Worm (Caenorhabditis elegans) whole organism, L3 larva: ENCODE measurements around the gene ztf-18.

Experiments used
- R02D3.7 ChIP-seq: fragments of 150-350 bp; optimal IDR thresholded peaks from 2 replicates; lab custom pipeline; 2014; ENCODE audit warnings: missing biosample characterization, missing genetic modification characterization
- ZK546.5 ChIP-seq: sonication (generic microtip); optimal IDR thresholded peaks from 2 replicates; lab custom pipeline; 2017; ENCODE audit warnings: missing biosample characterization, missing genetic modification characterization
- aly-2 ChIP-seq: fragments of 150-350 bp; optimal IDR thresholded peaks from 2 replicates; lab custom pipeline; 2014; ENCODE audit warnings: missing biosample characterization, missing genetic modification characterization
- ama-1 ChIP-seq: fragments of 150-350 bp; optimal IDR thresholded peaks from 2 replicates; lab custom pipeline; 2018
- ceh-16 ChIP-seq: sonication (generic microtip); optimal IDR thresholded peaks from 2 replicates; lab custom pipeline; 2017; ENCODE audit warnings: missing biosample characterization, missing genetic modification characterization
- ceh-28 ChIP-seq: fragments of 150-350 bp; optimal IDR thresholded peaks from 2 replicates; lab custom pipeline; 2014; ENCODE audit warnings: missing biosample characterization, missing genetic modification reagents, missing genetic modification characterization
- ceh-82 ChIP-seq: fragments of 150-350 bp; optimal IDR thresholded peaks from 2 replicates; lab custom pipeline; 2014; ENCODE audit warnings: missing biosample characterization, missing genetic modification characterization
- ceh-9 ChIP-seq: sonication (generic microtip); optimal IDR thresholded peaks from 2 replicates; lab custom pipeline; 2018; ENCODE audit warnings: missing biosample characterization, missing genetic modification characterization
- daf-12 ChIP-seq: fragments of 150-350 bp; optimal IDR thresholded peaks from 2 replicates; lab custom pipeline; 2014; ENCODE audit warnings: missing biosample characterization, missing genetic modification reagents, missing genetic modification characterization
- egl-27 ChIP-seq: sonication (generic microtip); optimal IDR thresholded peaks from 4 replicates; lab custom pipeline; 2017; ENCODE audit warnings: missing biosample characterization, missing genetic modification reagents, missing genetic modification characterization
- egl-5 ChIP-seq: fragments of 150-350 bp; optimal IDR thresholded peaks from 2 replicates; lab custom pipeline; 2017; ENCODE audit warnings: missing biosample characterization, missing genetic modification reagents, missing genetic modification characterization, inconsistent platforms
- elt-1 ChIP-seq: fragments of 150-350 bp; optimal IDR thresholded peaks from 2 replicates; lab custom pipeline; 2014; ENCODE audit warnings: missing biosample characterization, missing genetic modification characterization
- elt-2 ChIP-seq: sonication (generic microtip); optimal IDR thresholded peaks from 2 replicates; lab custom pipeline; 2016; ENCODE audit warnings: missing genetic modification reagents, mild to moderate bottlenecking, missing genetic modification characterization, missing compliant biosample characterization
- elt-3 ChIP-seq, 3 experiments: fragments of 150-350 bp in 1 of 3; sonication (generic microtip) in 2 of 3; optimal IDR thresholded peaks; 2 replicates in 2 of 3; 4 replicates in 1 of 3; lab custom pipeline; 2014 to 2017; ENCODE audit warnings: missing biosample characterization in 3 of 3, missing genetic modification characterization in 3 of 3
- eor-1 ChIP-seq, 2 experiments: fragments of 150-350 bp; optimal IDR thresholded peaks; 2 replicates each; lab custom pipeline; 2014 to 2018; ENCODE audit warnings: missing biosample characterization in 2 of 2, missing genetic modification characterization in 2 of 2
- fkh-10 ChIP-seq: sonication (generic microtip); optimal IDR thresholded peaks from 2 replicates; lab custom pipeline; 2017; ENCODE audit warnings: missing biosample characterization, missing genetic modification reagents, missing genetic modification characterization
- fkh-2 ChIP-seq: fragments of 150-350 bp; optimal IDR thresholded peaks from 2 replicates; lab custom pipeline; 2014; ENCODE audit warnings: missing biosample characterization, missing genetic modification reagents, missing genetic modification characterization
- fos-1 ChIP-seq: fragments of 150-350 bp; optimal IDR thresholded peaks from 2 replicates; lab custom pipeline; 2014; ENCODE audit warnings: missing biosample characterization, missing genetic modification characterization
- hmg-11 ChIP-seq: sonication (generic microtip); optimal IDR thresholded peaks from 2 replicates; lab custom pipeline; 2016; ENCODE audit warnings: missing genetic modification characterization, missing compliant biosample characterization
- jun-1 ChIP-seq: fragments of 150-350 bp; optimal IDR thresholded peaks from 2 replicates; lab custom pipeline; 2014; ENCODE audit warnings: missing biosample characterization, missing genetic modification reagents, missing genetic modification characterization
- lin-15B ChIP-seq: fragments of 150-350 bp; optimal IDR thresholded peaks from 2 replicates; lab custom pipeline; 2014; ENCODE audit warnings: missing biosample characterization, missing genetic modification characterization
- lin-39 ChIP-seq: fragments of 150-350 bp; optimal IDR thresholded peaks from 2 replicates; lab custom pipeline; 2018; ENCODE audit warnings: missing biosample characterization, missing genetic modification reagents, missing genetic modification characterization
- lsy-12 ChIP-seq: sonication (generic microtip); optimal IDR thresholded peaks from 2 replicates; lab custom pipeline; 2016; ENCODE audit warnings: mild to moderate bottlenecking, missing genetic modification characterization, missing compliant biosample characterization
- mdl-1 ChIP-seq: fragments of 150-350 bp; optimal IDR thresholded peaks from 2 replicates; lab custom pipeline; 2014; ENCODE audit warnings: missing biosample characterization, missing genetic modification characterization
- mml-1 ChIP-seq: fragments of 150-350 bp; sonication (generic microtip); optimal IDR thresholded peaks from 3 replicates; lab custom pipeline; 2014; ENCODE audit warnings: missing biosample characterization, missing genetic modification characterization
- nfya-1 ChIP-seq: sonication (generic microtip); optimal IDR thresholded peaks from 2 replicates; lab custom pipeline; 2017; ENCODE audit warnings: missing genetic modification characterization, mild to moderate bottlenecking, missing compliant biosample characterization, antibody characterized with exemption, moderate library complexity; ENCODE audit not compliant: insufficient read depth
- nhr-11 ChIP-seq: fragments of 150-350 bp; optimal IDR thresholded peaks from 2 replicates; lab custom pipeline; 2014; ENCODE audit warnings: missing biosample characterization, missing genetic modification characterization
- nhr-12 ChIP-seq: fragments of 150-350 bp; optimal IDR thresholded peaks from 2 replicates; lab custom pipeline; 2014; ENCODE audit warnings: missing biosample characterization, missing genetic modification characterization
- nhr-23 ChIP-seq: fragments of 150-350 bp; optimal IDR thresholded peaks from 2 replicates; lab custom pipeline; 2014; ENCODE audit warnings: missing biosample characterization, missing genetic modification reagents, missing genetic modification characterization
- nhr-237 ChIP-seq: fragments of 150-350 bp; optimal IDR thresholded peaks from 2 replicates; lab custom pipeline; 2014; ENCODE audit warnings: missing biosample characterization, missing genetic modification characterization
- nhr-25 ChIP-seq: sonication (generic microtip); optimal IDR thresholded peaks from 2 replicates; lab custom pipeline; 2017; ENCODE audit warnings: missing biosample characterization, missing genetic modification characterization
- nhr-28 ChIP-seq: fragments of 150-350 bp; optimal IDR thresholded peaks from 2 replicates; lab custom pipeline; 2014; ENCODE audit warnings: missing biosample characterization, missing genetic modification characterization
- nhr-43 ChIP-seq: sonication (generic microtip); optimal IDR thresholded peaks from 2 replicates; lab custom pipeline; 2016; ENCODE audit warnings: mild to moderate bottlenecking, missing genetic modification characterization, missing compliant biosample characterization; ENCODE audit not compliant: poor library complexity, severe bottlenecking
- nhr-67 ChIP-seq: fragments of 150-350 bp; optimal IDR thresholded peaks from 2 replicates; lab custom pipeline; 2014; ENCODE audit warnings: missing biosample characterization, missing genetic modification characterization
- nhr-76 ChIP-seq: fragments of 150-350 bp; sonication (generic microtip); optimal IDR thresholded peaks from 5 replicates; lab custom pipeline; 2014; ENCODE audit warnings: missing biosample characterization, missing genetic modification characterization
- nhr-77 ChIP-seq: fragments of 150-350 bp; optimal IDR thresholded peaks from 2 replicates; lab custom pipeline; 2014; ENCODE audit warnings: missing biosample characterization, missing genetic modification characterization
- pha-4 ChIP-seq: fragments of 150-350 bp; optimal IDR thresholded peaks from 2 replicates; lab custom pipeline; 2014; ENCODE audit warnings: missing biosample characterization, missing genetic modification reagents, missing genetic modification characterization
- pqm-1 ChIP-seq: fragments of 150-350 bp; optimal IDR thresholded peaks from 2 replicates; lab custom pipeline; 2017; ENCODE audit warnings: missing biosample characterization, missing genetic modification characterization, inconsistent platforms
- sea-2 ChIP-seq: fragments of 150-350 bp; sonication (generic microtip); optimal IDR thresholded peaks from 4 replicates; lab custom pipeline; 2014; ENCODE audit warnings: missing biosample characterization, missing genetic modification reagents, missing genetic modification characterization
- skn-1 ChIP-seq: fragments of 150-350 bp; optimal IDR thresholded peaks from 2 replicates; lab custom pipeline; 2014; ENCODE audit warnings: missing biosample characterization, missing genetic modification characterization
- snpc-4 ChIP-seq: fragments of 150-350 bp; optimal IDR thresholded peaks from 2 replicates; lab custom pipeline; 2014; ENCODE audit warnings: missing biosample characterization, missing genetic modification characterization
- tbx-2 ChIP-seq: sonication (generic microtip); optimal IDR thresholded peaks from 2 replicates; lab custom pipeline; 2016; ENCODE audit warnings: mild to moderate bottlenecking, missing genetic modification characterization, missing compliant biosample characterization
- unc-39 ChIP-seq: sonication (generic microtip); optimal IDR thresholded peaks from 4 replicates; lab custom pipeline; 2017; ENCODE audit warnings: missing biosample characterization, missing genetic modification characterization
- unc-62 ChIP-seq: fragments of 150-350 bp; sonication (generic microtip); optimal IDR thresholded peaks from 4 replicates; lab custom pipeline; 2014; ENCODE audit warnings: missing biosample characterization, missing genetic modification reagents, missing genetic modification characterization
- zag-1 ChIP-seq: fragments of 150-350 bp; optimal IDR thresholded peaks from 2 replicates; lab custom pipeline; 2014; ENCODE audit warnings: missing biosample characterization, missing genetic modification characterization
- ztf-11 ChIP-seq: fragments of 150-350 bp; optimal IDR thresholded peaks from 2 replicates; lab custom pipeline; 2014; ENCODE audit warnings: missing biosample characterization, missing genetic modification characterization
- ztf-4 ChIP-seq: fragments of 150-350 bp; optimal IDR thresholded peaks from 2 replicates; lab custom pipeline; 2014; ENCODE audit warnings: missing biosample characterization, missing genetic modification characterization

Gene ztf-18

ce11 chrIII:853414-853813 lies 42.1 kb downstream of the ztf-18 start:
- TF ChIP-seq egl-5 (tag; lab: Kevin White, UChicago) (no peak), nhr-237 (tag; lab: Kevin White, UChicago) (no peak)

ce11 chrIII:852296-852695 lies 43.2 kb downstream of the ztf-18 start, which contains the start of gene moma-1:
moma-1 (minus strand) TSS chrIII:852396.
- TF ChIP-seq nhr-76 (no peak), aly-2 (no peak), nhr-12 (tag; lab: Kevin White, UChicago) (no peak), lsy-12 (tag; lab: Kevin White, UChicago) (no peak), sea-2 (no peak), unc-39 (no peak), ceh-82 (tag; lab: Kevin White, UChicago) (no peak), lin-15B (tag; lab: Kevin White, UChicago) (no peak), elt-1 (tag; lab: Kevin White, UChicago) (no peak), zag-1 (tag; lab: Kevin White, UChicago) (no peak)

ce11 chrIII:845485-845884 lies 50.0 kb downstream of the ztf-18 start, which contains the start of gene K02F3.2:
K02F3.2 (plus strand) TSS chrIII:845841.
- TF ChIP-seq mdl-1 (tag; lab: Kevin White, UChicago) (no peak), fkh-2 (tag; lab: Kevin White, UChicago) (no peak), ceh-16 (tag; lab: Kevin White, UChicago) (no peak), lsy-12 (tag; lab: Kevin White, UChicago) (no peak), daf-12 (tag; lab: Kevin White, UChicago) (no peak), nhr-23 (tag; lab: Kevin White, UChicago) (peak; percentile 65), unc-39 (no peak), mml-1 (tag; lab: Kevin White, UChicago) (no peak), fos-1 (tag; lab: Kevin White, UChicago) (no peak), nhr-76 (no peak), nhr-12 (tag; lab: Kevin White, UChicago) (no peak), unc-62 (GFP tag; lab: Kevin White, UChicago) (no peak), egl-27 (tag; lab: Kevin White, UChicago) (no peak), snpc-4 (tag; lab: Kevin White, UChicago) (no peak), aly-2 (no peak), ama-1 (lab: Kevin White, UChicago) (peak; percentile 45), nfya-1 (peak; percentile 30), fkh-10 (GFP tag; lab: Kevin White, UChicago) (no peak), nhr-25 (tag; lab: Kevin White, UChicago) (peak; percentile 4), eor-1 (tag; optimal IDR thresholded peaks at IDR 0.05; lab: Kevin White, UChicago) (no peak), ceh-82 (tag; lab: Kevin White, UChicago) (no peak), nhr-67 (no peak), hmg-11 (tag; lab: Kevin White, UChicago) (peak; percentile 12), nhr-11 (no peak), jun-1 (tag; lab: Kevin White, UChicago) (peak; percentile 76), nhr-237 (tag; lab: Kevin White, UChicago) (no peak), nhr-28 (tag; lab: Kevin White, UChicago) (no peak), lin-15B (tag; lab: Kevin White, UChicago) (peak; percentile 28), elt-1 (tag; lab: Kevin White, UChicago) (peak; percentile 53), elt-2 (tag; lab: Kevin White, UChicago) (peak; percentile 71), ceh-9 (tag; lab: Kevin White, UChicago) (no peak), elt-3 (tag; optimal IDR thresholded peaks at IDR 0.05; lab: Kevin White, UChicago) (no peak), pha-4 (tag; lab: Kevin White, UChicago) (peak; percentile 86), nhr-77 (tag; lab: Kevin White, UChicago) (no peak), R02D3.7 (tag; lab: Kevin White, UChicago) (no peak), sea-2 (no peak), nhr-43 (tag; lab: Kevin White, UChicago) (peak; percentile 80), skn-1 (tag; lab: Kevin White, UChicago) (no peak), egl-5 (tag; lab: Kevin White, UChicago) (no peak), pqm-1 (tag; lab: Kevin White, UChicago) (peak; percentile 84), lin-39 (tag; lab: Kevin White, UChicago) (no peak), tbx-2 (tag; lab: Kevin White, UChicago) (no peak), ceh-28 (tag; lab: Kevin White, UChicago) (peak; percentile 12), ztf-11 (no peak), ZK546.5 (tag; lab: Kevin White, UChicago) (no peak), zag-1 (tag; lab: Kevin White, UChicago) (no peak), ztf-4 (tag; lab: Kevin White, UChicago) (no peak)
